Worm (Caenorhabditis elegans): Measurements from ENCODE around the gene C54F6.5.

DNA sequence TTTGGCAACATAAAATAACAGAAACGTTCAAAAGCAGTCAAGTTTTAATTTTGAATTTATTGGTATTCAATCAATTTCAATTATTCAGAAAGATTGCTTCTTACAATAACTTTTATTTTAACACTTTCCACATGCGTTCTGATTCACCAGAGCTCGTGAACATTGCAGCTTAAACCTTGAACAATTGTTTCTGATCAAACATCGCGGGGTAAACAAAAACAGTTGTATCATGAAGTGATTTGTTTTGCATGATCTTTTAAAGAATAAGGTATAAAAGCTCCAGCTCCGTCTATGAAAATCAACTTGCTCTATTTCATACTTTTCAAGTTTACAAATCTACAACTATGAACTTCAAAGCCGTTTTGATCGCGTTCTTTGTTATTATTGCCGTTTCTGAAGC, 5.5 kb upstream of the C54F6.5 start, which contains the start of gene C54F6.6:
- TF ChIP-seq dpl-1 (GFP tag; optimal IDR thresholded peaks at IDR 0.05) (no peak), sptf-2 (GFP tag; optimal IDR thresholded peaks at IDR 0.05) (no peak), B0336.3 (GFP tag; IDR thresholded peaks at IDR 0.05) (no peak), snpc-4 (GFP tag; optimal IDR thresholded peaks at IDR 0.05) (no peak), snpc-4 (tag; optimal IDR thresholded peaks at IDR 0.05) (no peak), F22D6.2 (tag; optimal IDR thresholded peaks at IDR 0.05) (no peak), snpc-1.1 (tag; optimal IDR thresholded peaks at IDR 0.05; ENCODE audit: insufficient read depth) (no peak), F57C9.4 (tag; optimal IDR thresholded peaks at IDR 0.05) (no peak), efl-1 (GFP tag; optimal IDR thresholded peaks at IDR 0.05) (no peak)

Measured in whole organism, young adult.